Worm (Caenorhabditis elegans): Measurements from ENCODE around the gene lgc-4.
"Not testable (repeated sequence)": the region's sequence is repeated elsewhere in the genome, so short reads cannot be mapped to it uniquely, and the experiment has no call there.

Gene lgc-4

ce11 chrX:9208492-9208891 is 33.5 kb downstream of the lgc-4 start:
- TF ChIP-seq dmd-4 (tag; optimal IDR thresholded peaks at IDR 0.05; ENCODE audit: borderline replicate concordance) (no peak), mec-3 (tag; optimal IDR thresholded peaks at IDR 0.05; ENCODE audit: borderline replicate concordance) (no peak), unc-55 (GFP tag; optimal IDR thresholded peaks at IDR 0.05) (no peak), ceh-18 (tag; optimal IDR thresholded peaks at IDR 0.05) (no peak), ceh-24 (tag; optimal IDR thresholded peaks at IDR 0.05) (no peak)

- no peak for TF ChIP-seq hlh-8 (tag; optimal IDR thresholded peaks at IDR 0.05)
Measured at ce11 chrX:9206731-9207130, 35.3 kb downstream of the lgc-4 start.

ce11 chrX:9204986-9205385 is 37.0 kb downstream of the lgc-4 start:
- TF ChIP-seq pros-1 (tag; optimal IDR thresholded peaks at IDR 0.05) (no peak), ceh-24 (tag; optimal IDR thresholded peaks at IDR 0.05) (no peak), nhr-232 (tag; optimal IDR thresholded peaks at IDR 0.05) (no peak), ceh-2 (tag; optimal IDR thresholded peaks at IDR 0.05) (no peak)

ce11 chrX:9203468-9203867 is 38.6 kb downstream of the lgc-4 start, which contains the start of gene crb-3:
Gene crb-3 (plus strand): TSS chrX:9203768.
- not testable (repeated sequence) for TF ChIP-seq sox-2 (GFP tag; IDR thresholded peaks at IDR 0.05); ceh-22 (tag; optimal IDR thresholded peaks at IDR 0.05); tbx-7 (tag; optimal IDR thresholded peaks at IDR 0.05)

- TF ChIP-seq nhr-11 (tag; optimal IDR thresholded peaks at IDR 0.05), result no peak
- no peak for TF ChIP-seq pag-3 (tag; optimal IDR thresholded peaks at IDR 0.05; ENCODE audit: borderline replicate concordance)
- no peak for TF ChIP-seq nfya-1 (tag; optimal IDR thresholded peaks at IDR 0.05)
- no peak for TF ChIP-seq ceh-9 (tag; optimal IDR thresholded peaks at IDR 0.05)
- no peak for TF ChIP-seq unc-42 (tag; optimal IDR thresholded peaks at IDR 0.05)
- no peak for TF ChIP-seq K09A11.1 (tag; optimal IDR thresholded peaks at IDR 0.05; ENCODE audit: insufficient read depth)
- no peak for TF ChIP-seq hlh-6 (tag; optimal IDR thresholded peaks at IDR 0.05)
- no peak for TF ChIP-seq F13H6.1 (tag; optimal IDR thresholded peaks at IDR 0.05)
- no peak for TF ChIP-seq sox-4 (tag; optimal IDR thresholded peaks at IDR 0.05)
- TF ChIP-seq unc-55 (GFP tag; optimal IDR thresholded peaks at IDR 0.05), result no peak
- no peak for TF ChIP-seq ahr-1 (tag; optimal IDR thresholded peaks at IDR 0.05)
- TF ChIP-seq madf-2 (tag; optimal IDR thresholded peaks at IDR 0.05), result no peak
- TF ChIP-seq sdc-2 (tag; optimal IDR thresholded peaks at IDR 0.05), result no peak
- no peak for TF ChIP-seq npax-4 (tag; optimal IDR thresholded peaks at IDR 0.05)
- TF ChIP-seq odd-2 (tag; optimal IDR thresholded peaks at IDR 0.05), result no peak
Measured at ce11 chrX:9195375-9196098, 46.5 kb downstream of the lgc-4 start.

- TF ChIP-seq ceh-6 (GFP tag; optimal IDR thresholded peaks at IDR 0.05), result no peak
- no peak for TF ChIP-seq npax-4 (tag; optimal IDR thresholded peaks at IDR 0.05)
- no peak for TF ChIP-seq hlh-13 (GFP tag; optimal IDR thresholded peaks at IDR 0.05)
- TF ChIP-seq pqm-1 (tag; optimal IDR thresholded peaks at IDR 0.05), result no peak
- no peak for TF ChIP-seq sox-2 (GFP tag; IDR thresholded peaks at IDR 0.05)
- no peak for TF ChIP-seq fkh-6 (tag; optimal IDR thresholded peaks at IDR 0.05)
- no peak for TF ChIP-seq ets-4 (tag; optimal IDR thresholded peaks at IDR 0.05)
- no peak for TF ChIP-seq pat-9 (tag; optimal IDR thresholded peaks at IDR 0.05)
- TF ChIP-seq dmd-4 (tag; optimal IDR thresholded peaks at IDR 0.05; ENCODE audit: borderline replicate concordance), result no peak
- no peak for TF ChIP-seq ztf-16 (tag; optimal IDR thresholded peaks at IDR 0.05)
- no peak for TF ChIP-seq ttx-3 (tag; optimal IDR thresholded peaks at IDR 0.05)
- no peak for TF ChIP-seq madf-2 (tag; optimal IDR thresholded peaks at IDR 0.05)
- no peak for TF ChIP-seq ceh-45 (GFP tag; IDR thresholded peaks at IDR 0.05)
- TF ChIP-seq sox-4 (tag; optimal IDR thresholded peaks at IDR 0.05), result no peak
- TF ChIP-seq pax-1 (tag; optimal IDR thresholded peaks at IDR 0.05), result no peak
- no peak for TF ChIP-seq ref-2 (tag; optimal IDR thresholded peaks at IDR 0.05)
- TF ChIP-seq K09A11.1 (tag; optimal IDR thresholded peaks at IDR 0.05; ENCODE audit: insufficient read depth), result no peak
- no peak for TF ChIP-seq ceh-30 (tag; optimal IDR thresholded peaks at IDR 0.05)
Measured at ce11 chrX:9194081-9194480, 47.9 kb downstream of the lgc-4 start.
